Fruit fly (Drosophila melanogaster) whole organism, embryonic: Measurements from ENCODE around the gene Or7a.

Experiments used
- Bdp1 ChIP-seq: fragments of 200-800 bp; sonication (Bioruptor generic); optimal IDR thresholded peaks from 3 replicates; lab custom pipeline; 2016; ENCODE audit warnings: missing biosample characterization, missing genetic modification characterization
- CG10267 ChIP-seq: fragments of 200-800 bp; sonication (Bioruptor generic); optimal IDR thresholded peaks from 2 replicates; lab custom pipeline; 2018; ENCODE audit warnings: missing biosample characterization, mild to moderate bottlenecking, missing genetic modification characterization, moderate library complexity
- CG10274 ChIP-seq: fragments of 200-800 bp; sonication (Bioruptor generic); optimal IDR thresholded peaks from 3 replicates; lab custom pipeline; 2017; ENCODE audit warnings: missing biosample characterization, mild to moderate bottlenecking, missing genetic modification characterization
- CG10543 ChIP-seq: fragments of 200-800 bp; sonication (Bioruptor generic); optimal IDR thresholded peaks from 3 replicates; lab custom pipeline; 2017; ENCODE audit warnings: missing biosample characterization, mild to moderate bottlenecking, missing genetic modification characterization, moderate library complexity
- CG12769 ChIP-seq: fragments of 200-800 bp; sonication (Bioruptor generic); optimal IDR thresholded peaks from 2 replicates; lab custom pipeline; 2019; ENCODE audit warnings: missing biosample characterization, mild to moderate bottlenecking, missing genetic modification characterization, moderate library complexity
- CG13287 ChIP-seq: fragments of 200-800 bp; sonication (Bioruptor generic); IDR thresholded peaks from 2 replicates; pipeline ENCODE4 v1.3.6; 2022; ENCODE audit warnings: missing biosample characterization, missing genetic modification characterization; ENCODE audit not compliant: partially characterized antibody
- CG13894 ChIP-seq: fragments of 200-800 bp; sonication (Bioruptor generic); optimal IDR thresholded peaks from 3 replicates; lab custom pipeline; 2018; ENCODE audit warnings: missing biosample characterization, mild to moderate bottlenecking, missing genetic modification characterization, moderate library complexity
- CG14860 ChIP-seq: fragments of 200-800 bp; sonication (Bioruptor generic); IDR thresholded peaks from 3 replicates; pipeline ENCODE4 v1.3.6; 2022; ENCODE audit warnings: missing biosample characterization, missing genetic modification characterization; ENCODE audit not compliant: partially characterized antibody
- CG16779 ChIP-seq: fragments of 200-800 bp; sonication (Bioruptor generic); IDR thresholded peaks from 2 replicates; pipeline ENCODE4 v1.3.6; 2022; ENCODE audit warnings: missing biosample characterization, missing genetic modification characterization
- CG16813 ChIP-seq: fragments of 200-800 bp; sonication (Bioruptor generic); IDR thresholded peaks from 3 replicates; pipeline ENCODE4 v1.3.6; 2022; ENCODE audit warnings: missing biosample characterization, missing genetic modification characterization; ENCODE audit not compliant: partially characterized antibody
- CG17385 ChIP-seq: fragments of 200-800 bp; sonication (Bioruptor generic); optimal IDR thresholded peaks from 3 replicates; lab custom pipeline; 2018; ENCODE audit warnings: missing biosample characterization, mild to moderate bottlenecking, missing genetic modification characterization
- CG17912 ChIP-seq: fragments of 200-800 bp; sonication (Bioruptor generic); optimal IDR thresholded peaks from 2 replicates; lab custom pipeline; 2018; ENCODE audit warnings: missing biosample characterization, mild to moderate bottlenecking, missing genetic modification characterization
- CG31388 ChIP-seq: fragments of 200-800 bp; sonication (Bioruptor generic); optimal IDR thresholded peaks from 2 replicates; lab custom pipeline; 2016; ENCODE audit warnings: missing biosample characterization, missing genetic modification characterization
- CG34376 ChIP-seq: fragments of 200-800 bp; sonication (Bioruptor generic); optimal IDR thresholded peaks from 2 replicates; lab custom pipeline; 2018; ENCODE audit warnings: missing biosample characterization, mild to moderate bottlenecking, missing genetic modification characterization
- CG4707 ChIP-seq: fragments of 200-800 bp; sonication (Bioruptor generic); optimal IDR thresholded peaks from 2 replicates; lab custom pipeline; 2018; ENCODE audit warnings: missing biosample characterization, mild to moderate bottlenecking, missing genetic modification characterization, moderate library complexity
- CG6765 ChIP-seq: fragments of 200-800 bp; sonication (Bioruptor generic); optimal IDR thresholded peaks from 3 replicates; lab custom pipeline; 2017; ENCODE audit warnings: missing biosample characterization, mild to moderate bottlenecking, missing genetic modification characterization
- CG6813 ChIP-seq: fragments of 200-800 bp; sonication (Bioruptor generic); optimal IDR thresholded peaks from 2 replicates; lab custom pipeline; 2017; ENCODE audit warnings: missing biosample characterization, missing genetic modification characterization, mild to moderate bottlenecking, moderate library complexity, missing genetic modification reagents
- CG7839 ChIP-seq: fragments of 200-800 bp; sonication (Bioruptor generic); optimal IDR thresholded peaks from 3 replicates; lab custom pipeline; 2018; ENCODE audit warnings: missing biosample characterization, mild to moderate bottlenecking, missing genetic modification characterization, moderate library complexity
- CG8359 ChIP-seq: fragments of 200-800 bp; sonication (Bioruptor generic); optimal IDR thresholded peaks from 2 replicates; lab custom pipeline; 2017; ENCODE audit warnings: missing biosample characterization, mild to moderate bottlenecking, missing genetic modification characterization, borderline replicate concordance
- CG8388 ChIP-seq: fragments of 200-800 bp; sonication (Bioruptor generic); optimal IDR thresholded peaks from 2 replicates; lab custom pipeline; 2019; ENCODE audit warnings: missing biosample characterization, mild to moderate bottlenecking, missing genetic modification characterization, moderate library complexity
- CG8478 ChIP-seq: fragments of >200 bp; optimal IDR thresholded peaks from 2 replicates; lab custom pipeline; 2018
- Dfd ChIP-seq, 2 experiments: fragments of >200 bp; optimal IDR thresholded peaks; 2 replicates each; lab custom pipeline; 2017; ENCODE audit warnings: missing biosample characterization in 2 of 2, missing genetic modification characterization in 2 of 2
- Elba2 ChIP-seq: fragments of 200-800 bp; sonication (Bioruptor generic); optimal IDR thresholded peaks from 3 replicates; lab custom pipeline; 2016; ENCODE audit warnings: missing biosample characterization, missing genetic modification characterization
- Fer1 ChIP-seq: fragments of 200-800 bp; sonication (Bioruptor generic); optimal IDR thresholded peaks from 2 replicates; lab custom pipeline; 2017; ENCODE audit warnings: missing biosample characterization, mild to moderate bottlenecking, missing genetic modification characterization
- Fer2 ChIP-seq: fragments of 200-800 bp; sonication (Bioruptor generic); optimal IDR thresholded peaks from 2 replicates; lab custom pipeline; 2018; ENCODE audit warnings: missing biosample characterization, mild to moderate bottlenecking, missing genetic modification characterization, moderate library complexity
- HLHmδ ChIP-seq: fragments of 200-800 bp; sonication (Bioruptor generic); optimal IDR thresholded peaks from 2 replicates; lab custom pipeline; 2018; ENCODE audit warnings: missing biosample characterization, mild to moderate bottlenecking, missing genetic modification characterization, moderate library complexity
- Meics ChIP-seq: fragments of 200-800 bp; sonication (Bioruptor generic); optimal IDR thresholded peaks from 2 replicates; lab custom pipeline; 2017; ENCODE audit warnings: missing biosample characterization, mild to moderate bottlenecking, missing genetic modification characterization
- Rx ChIP-seq: fragments of 200-800 bp; sonication (Bioruptor generic); IDR thresholded peaks from 2 replicates; pipeline ENCODE4 v1.3.6; 2022; ENCODE audit warnings: missing biosample characterization, missing genetic modification characterization
- Sry-δ ChIP-seq: fragments of 200-800 bp; sonication (Bioruptor generic); optimal IDR thresholded peaks from 2 replicates; lab custom pipeline; 2016; ENCODE audit warnings: missing biosample characterization, missing genetic modification characterization
- amos ChIP-seq: fragments of 200-800 bp; sonication (Bioruptor generic); IDR thresholded peaks from 2 replicates; pipeline ENCODE4 v1.3.6; 2022; ENCODE audit warnings: missing biosample characterization, missing genetic modification characterization; ENCODE audit not compliant: partially characterized antibody
- bigmax ChIP-seq: fragments of 200-800 bp; sonication (Bioruptor generic); optimal IDR thresholded peaks from 2 replicates; lab custom pipeline; 2018; ENCODE audit warnings: missing biosample characterization, mild to moderate bottlenecking, missing genetic modification characterization
- bsh ChIP-seq, 2 experiments: fragments of 200-800 bp; sonication (Bioruptor generic); optimal IDR thresholded peaks; 2 replicates each; lab custom pipeline; 2017 to 2018; ENCODE audit warnings: mild to moderate bottlenecking in 2 of 2, missing biosample characterization in 2 of 2, missing genetic modification characterization in 2 of 2, moderate library complexity in 1 of 2
- esg ChIP-seq: fragments of 200-800 bp; sonication (Bioruptor generic); conservative IDR thresholded peaks from 2 replicates; pipeline ENCODE4 v1.3.6; 2022; ENCODE audit warnings: missing biosample characterization, missing genetic modification characterization
- exex ChIP-seq: fragments of 200-800 bp; sonication (Bioruptor generic); optimal IDR thresholded peaks from 4 replicates; lab custom pipeline; 2018; ENCODE audit warnings: missing biosample characterization, mild to moderate bottlenecking, missing genetic modification characterization, moderate library complexity
- klu ChIP-seq: fragments of 200-800 bp; sonication (Bioruptor generic); IDR thresholded peaks from 2 replicates; pipeline ENCODE4 v1.3.6; 2022; ENCODE audit warnings: missing biosample characterization, missing genetic modification characterization
- knrl ChIP-seq: fragments of 200-800 bp; sonication (Bioruptor generic); IDR thresholded peaks from 3 replicates; pipeline ENCODE4 v1.3.6; 2022; ENCODE audit warnings: missing biosample characterization, missing genetic modification characterization; ENCODE audit not compliant: partially characterized antibody
- lab ChIP-seq: fragments of 200-800 bp; sonication (Bioruptor generic); optimal IDR thresholded peaks from 3 replicates; lab custom pipeline; 2017; ENCODE audit warnings: missing biosample characterization, missing genetic modification characterization, mild to moderate bottlenecking, moderate library complexity, missing genetic modification reagents
- mam ChIP-seq: fragments of 200-800 bp; sonication (Bioruptor generic); optimal IDR thresholded peaks from 3 replicates; lab custom pipeline; 2016; ENCODE audit warnings: missing biosample characterization, missing genetic modification characterization
- mirr ChIP-seq: fragments of 200-800 bp; sonication (Bioruptor generic); optimal IDR thresholded peaks from 3 replicates; lab custom pipeline; 2018; ENCODE audit warnings: missing biosample characterization, mild to moderate bottlenecking, missing genetic modification characterization
- org-1 ChIP-seq: fragments of 200-800 bp; sonication (Bioruptor generic); optimal IDR thresholded peaks from 2 replicates; lab custom pipeline; 2017; ENCODE audit warnings: missing biosample characterization, missing genetic modification characterization
- psq ChIP-seq: fragments of 200-800 bp; sonication (Bioruptor generic); optimal IDR thresholded peaks from 2 replicates; lab custom pipeline; 2017; ENCODE audit warnings: missing biosample characterization, missing genetic modification characterization
- sens ChIP-seq: fragments of 200-800 bp; sonication (Bioruptor generic); peaks from one replicate; lab custom pipeline; 2016; ENCODE audit warnings: missing biosample characterization, missing genetic modification characterization
- sens-2 ChIP-seq: fragments of 200-800 bp; sonication (Bioruptor generic); IDR thresholded peaks from 2 replicates; pipeline ENCODE4 v1.3.6; 2022; ENCODE audit warnings: missing biosample characterization, missing genetic modification characterization
- stwl ChIP-seq: fragments of 200-800 bp; sonication (Bioruptor generic); optimal IDR thresholded peaks from 3 replicates; lab custom pipeline; 2018; ENCODE audit warnings: missing biosample characterization, mild to moderate bottlenecking, missing genetic modification characterization, moderate library complexity
- sug ChIP-seq: fragments of 200-800 bp; optimal IDR thresholded peaks from 2 replicates; lab custom pipeline; 2019; ENCODE audit warnings: missing biosample characterization, mild to moderate bottlenecking, missing genetic modification characterization, moderate library complexity

The Or7a gene

DNA sequence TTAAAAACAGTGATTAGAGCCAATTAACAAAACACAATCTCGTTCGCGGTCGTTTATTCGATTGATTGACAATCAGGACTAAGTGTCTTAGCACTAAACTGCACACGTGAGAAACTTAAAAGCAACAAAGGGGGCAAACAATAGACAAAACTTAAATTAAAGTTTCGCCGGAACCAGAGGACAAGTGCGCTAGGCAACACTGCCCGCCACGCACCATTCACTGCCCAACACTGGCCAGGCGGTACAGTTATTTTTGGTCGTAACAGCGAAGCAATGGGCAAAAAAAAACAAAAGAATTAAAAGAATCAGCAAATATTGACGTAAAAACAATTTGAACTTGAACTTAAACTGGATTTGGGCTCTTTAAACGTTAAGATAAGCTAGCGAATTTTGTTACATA lies 28.2 kb downstream of the Or7a start (continued):
- TF ChIP-seq Rx (GFP tag; lab: Robert Waterston, UW) (no peak), CG10274 (GFP tag; lab: Kevin White, UChicago) (no peak), knrl (GFP tag; lab: Robert Waterston, UW) (no peak), amos (0 out of 2 replicates have a peak, but pooled peaks have one; percentile 10), CG8359 (no peak), HLHmδ (GFP tag; lab: Kevin White, UChicago) (no peak), CG8478 (lab: Kevin White, UChicago) (no peak), CG14860 (0 out of 3 replicates have a peak, but pooled peaks have one; percentile 31), CG17912 (GFP tag; lab: Kevin White, UChicago) (no peak), bigmax (GFP tag; lab: Kevin White, UChicago) (no peak), sens-2 (GFP tag; lab: Robert Waterston, UW) (no peak), bsh (GFP tag; optimal IDR thresholded peaks at IDR 0.05; lab: Kevin White, UChicago) (no peak), stwl (tag; lab: Kevin White, UChicago) (peak; percentile 98), Dfd (GFP tag; optimal IDR thresholded peaks at IDR 0.05; lab: Kevin White, UChicago) (no peak), esg (no peak), CG12769 (tag; lab: Kevin White, UChicago) (no peak), Meics (GFP tag; lab: Kevin White, UChicago) (no peak), CG8388 (no peak), CG17385 (GFP tag; lab: Kevin White, UChicago) (no peak), CG6765 (GFP tag; lab: Kevin White, UChicago) (no peak), Bdp1 (GFP tag; lab: Kevin White, UChicago) (no peak), CG10267 (tag; lab: Kevin White, UChicago) (peak; percentile 21), CG7839 (tag; lab: Kevin White, UChicago) (no peak), CG16813 (GFP tag; lab: Robert Waterston, UW) (peak; percentile 17; the same call in 1 of the 3 replicates), Sry-δ (no peak), CG31388 (GFP tag; lab: Kevin White, UChicago) (no peak), psq (no peak), Elba2 (no peak), CG13287 (GFP tag; lab: Robert Waterston, UW) (peak; percentile 45; the same call in 1 of the 2 replicates), org-1 (GFP tag; lab: Kevin White, UChicago) (no peak), Fer2 (tag; lab: Kevin White, UChicago) (no peak), CG4707 (GFP tag; lab: Kevin White, UChicago) (no peak), CG16779 (no peak), CG6813 (GFP tag; lab: Kevin White, UChicago) (no peak), mam (GFP tag; lab: Kevin White, UChicago) (no peak)

DNA sequence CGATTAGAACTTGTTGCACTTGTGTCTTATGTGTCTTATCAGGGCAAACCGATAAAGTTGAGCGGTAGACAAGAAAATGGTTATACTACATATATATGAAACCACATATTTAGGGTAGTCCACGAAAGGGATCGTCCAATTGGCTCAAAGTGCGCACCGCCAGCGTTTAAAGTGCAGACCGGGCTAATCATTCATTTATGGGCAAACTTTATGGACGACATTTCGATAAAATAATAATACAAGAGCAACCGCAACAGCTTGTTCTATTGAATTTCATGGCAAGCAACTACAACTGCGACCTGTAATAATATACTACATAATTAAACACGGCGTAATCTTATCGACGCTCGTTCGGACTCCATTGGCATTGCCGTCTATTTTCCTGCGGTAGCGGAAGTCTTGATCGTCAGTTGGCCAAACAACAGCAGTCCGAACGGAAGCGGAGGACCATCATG lies 30.1 kb downstream of the Or7a start, which contains the start of the genes cyr and CG2120:
cyr (minus strand) TSS at position 294 of the 455 bp plus-strand sequence.
CG2120 (plus strand) TSS at position 405 of the 455 bp plus-strand sequence.
- TF ChIP-seq CG13894 (tag; lab: Kevin White, UChicago) (no peak), CG10543 (GFP tag; lab: Kevin White, UChicago) (peak; percentile 14), mirr (peak; percentile 17), sug (tag; lab: Kevin White, UChicago) (peak; percentile 68), klu (GFP tag; lab: Robert Waterston, UW) (no peak), exex (tag; lab: Kevin White, UChicago) (peak; percentile 74), Fer1 (no peak), CG34376 (GFP tag; lab: Kevin White, UChicago) (peak; percentile 56), sens (GFP tag; lab: Kevin White, UChicago) (peak; percentile 13), lab (GFP tag; lab: Kevin White, UChicago) (peak; percentile 10)
- TF ChIP-seq, all 482 proteins: peak for 7
